Worm (Caenorhabditis elegans) whole organism, midembryonic: ENCODE measurements around the gene mec-1.

Experiments
- T22C8.4 ChIP-seq: fragments of 200-800 bp; sonication (Bioruptor generic); IDR thresholded peaks from 2 replicates; pipeline ENCODE4 v1.3.6; 2022; ENCODE audit warnings: missing genetic modification characterization, missing compliant biosample characterization
- cog-1 ChIP-seq: sonication (generic microtip); optimal IDR thresholded peaks from 2 replicates; lab custom pipeline; 2016; ENCODE audit warnings: missing genetic modification characterization, missing compliant biosample characterization
- flt-1 ChIP-seq: fragments of 200-800 bp; sonication (Bioruptor generic); IDR thresholded peaks from 2 replicates; pipeline ENCODE4 v1.3.6; 2022; ENCODE audit warnings: missing genetic modification characterization, missing compliant biosample characterization
- klf-2 ChIP-seq: fragments of 200-800 bp; sonication (Bioruptor generic); conservative IDR thresholded peaks from 2 replicates; pipeline ENCODE4 v1.3.6; 2022; ENCODE audit warnings: missing genetic modification reagents, missing genetic modification characterization, missing compliant biosample characterization
- med-1 ChIP-seq: sonication (generic microtip); optimal IDR thresholded peaks from 2 replicates; lab custom pipeline; 2017; ENCODE audit warnings: missing genetic modification characterization, mild to moderate bottlenecking, missing compliant biosample characterization, antibody characterized with exemption, missing genetic modification reagents; ENCODE audit not compliant: insufficient read depth
- ref-1 ChIP-seq: fragments of 200-800 bp; sonication (Bioruptor generic); conservative IDR thresholded peaks from 2 replicates; pipeline ENCODE4 v1.3.6; 2022; ENCODE audit warnings: missing genetic modification reagents, missing genetic modification characterization, missing compliant biosample characterization
- tab-1 ChIP-seq: fragments of 200-800 bp; sonication (Bioruptor generic); IDR thresholded peaks from 2 replicates; pipeline ENCODE4 v1.3.6; 2022; ENCODE audit warnings: missing genetic modification characterization, missing compliant biosample characterization

DNA sequence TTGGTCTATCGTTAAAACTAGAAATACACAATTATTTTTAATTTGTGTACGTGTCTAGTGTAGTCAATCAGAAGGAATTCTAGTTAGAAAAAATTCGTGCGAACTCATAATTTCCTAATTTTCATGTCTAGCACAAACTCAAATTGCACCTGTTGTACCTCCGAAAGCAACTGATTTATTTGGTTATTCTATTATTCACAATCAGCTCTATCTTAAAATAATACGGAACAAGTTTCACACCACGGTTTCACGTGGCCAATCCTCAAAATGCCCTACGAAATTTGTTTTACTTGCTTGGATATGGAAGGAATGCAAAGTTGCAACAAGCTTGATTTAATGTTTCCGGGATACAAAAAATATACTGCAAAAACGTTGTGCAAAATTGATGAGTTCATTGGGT is 56.3 kb downstream of the mec-1 start, which contains the start of gene srw-127:
- TF ChIP-seq flt-1 (GFP tag; lab: Robert Waterston, UW) (no peak), T22C8.4 (GFP tag; lab: Robert Waterston, UW) (no peak), tab-1 (GFP tag; lab: Robert Waterston, UW) (no peak), cog-1 (tag; lab: Kevin White, UChicago) (no peak), klf-2 (GFP tag; lab: Robert Waterston, UW) (no peak), med-1 (GFP tag; lab: Kevin White, UChicago) (no peak), ref-1 (GFP tag; lab: Robert Waterston, UW) (no peak)
